Worm (Caenorhabditis elegans) whole organism, L4/young adult: ENCODE results near the gene ptr-5.

Experiments used
- W03F9.2 ChIP-seq: fragments of 150-350 bp; optimal IDR thresholded peaks from 2 replicates; lab custom pipeline; 2014; ENCODE audit warnings: missing biosample characterization, missing genetic modification characterization
- dao-5 ChIP-seq: sonication (generic microtip); optimal IDR thresholded peaks from 2 replicates; lab custom pipeline; 2016; ENCODE audit warnings: missing genotype, missing genetic modification characterization, moderate library complexity, missing compliant biosample characterization
- him-1 ChIP-seq: sonication (generic microtip); optimal IDR thresholded peaks from 2 replicates; lab custom pipeline; 2016; ENCODE audit warnings: missing genotype, missing genetic modification reagents, missing genetic modification characterization, missing compliant biosample characterization

DNA sequence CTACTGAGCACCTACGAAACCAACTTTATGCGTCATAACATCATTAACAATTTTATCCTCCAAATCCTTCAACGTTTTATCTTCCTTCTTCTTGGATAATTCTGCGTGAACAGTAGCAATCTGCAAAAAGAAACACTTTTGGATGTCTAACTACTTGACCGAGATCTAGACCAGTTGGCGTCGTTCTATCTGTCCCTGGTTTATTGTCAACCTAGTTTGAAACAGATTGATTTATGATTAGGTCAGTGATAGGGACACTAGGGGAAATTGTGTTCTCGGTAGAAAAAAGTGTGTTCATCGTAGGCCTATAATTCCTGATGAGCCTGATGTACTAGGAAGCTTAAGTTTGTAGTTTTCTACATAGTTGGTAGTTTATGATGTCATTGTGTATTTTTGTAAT is 55.6 kb downstream of the ptr-5 start:
- TF ChIP-seq dao-5 (tag; lab: Kevin White, UChicago) (no peak), him-1 (tag; lab: Kevin White, UChicago) (no peak), W03F9.2 (no peak)
